Fruit fly (Drosophila melanogaster) whole organism: ENCODE results near the gene beta4GalNAcTB.

Source experiments
- CG8478 ChIP-seq: fragments of >200 bp; optimal IDR thresholded peaks from 2 replicates; lab custom pipeline; 2018; ENCODE audit warnings: inconsistent platforms
- Dll ChIP-seq: fragments of >200 bp; optimal IDR thresholded peaks from 2 replicates; lab custom pipeline; 2017
- EcR ChIP-seq, 2 experiments: fragments of >200 bp; optimal IDR thresholded peaks; 2 replicates each; lab custom pipeline; 2017; ENCODE audit warnings: missing biosample characterization in 2 of 2, missing genetic modification characterization in 2 of 2, missing genetic modification reagents in 2 of 2
- pan ChIP-seq: fragments of >200 bp; optimal IDR thresholded peaks from 2 replicates; lab custom pipeline; 2017
- psq ChIP-seq: fragments of >200 bp; optimal IDR thresholded peaks from 2 replicates; lab custom pipeline; 2017
- usp ChIP-seq: fragments of >200 bp; optimal IDR thresholded peaks from 2 replicates; lab custom pipeline; 2017; ENCODE audit warnings: missing biosample characterization, missing genetic modification characterization, mixed read lengths

Gene beta4GalNAcTB

DNA sequence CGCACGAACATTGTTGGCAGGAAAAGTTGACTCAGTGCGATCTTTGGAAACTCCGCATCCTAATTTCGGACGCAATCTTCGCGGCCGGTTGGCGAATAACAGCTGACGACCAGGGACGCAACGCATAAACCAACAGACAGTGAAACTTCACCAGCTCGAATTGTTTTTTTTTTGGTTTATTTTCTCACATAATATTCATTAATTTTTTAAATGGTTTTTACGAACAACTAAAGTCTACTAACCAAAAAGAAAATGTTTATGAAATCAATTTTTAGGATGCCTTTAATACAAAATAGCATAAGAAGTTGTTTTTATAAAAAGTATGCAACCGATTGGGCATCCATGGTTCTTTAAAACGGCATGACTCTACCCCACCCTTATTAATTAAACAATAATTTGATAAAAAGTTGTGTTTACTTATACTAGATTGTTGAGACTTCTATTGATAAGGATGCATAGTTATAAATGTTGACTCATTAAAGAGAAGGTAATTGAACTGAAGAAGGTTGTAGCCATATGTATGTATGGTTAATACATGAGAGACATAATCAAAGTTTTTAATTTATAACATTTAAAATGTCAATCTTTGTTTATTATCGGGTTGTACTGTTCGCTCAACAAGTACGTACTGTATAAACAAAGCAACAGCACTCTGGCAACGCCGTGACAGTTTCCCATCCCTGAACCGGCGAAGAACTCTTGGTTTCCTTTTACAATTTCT is at the start of gene beta4GalNAcTB, which contains the start of gene Cpsf100:
Gene beta4GalNAcTB (minus strand): TSS at position 100 of the 721 bp plus-strand sequence.
Gene Cpsf100 (plus strand): TSS at position 665 of the 721 bp plus-strand sequence.
- TF ChIP-seq Dll (lab: Kevin White, UChicago) (no peak), CG8478 (lab: Kevin White, UChicago) (no peak), pan (lab: Kevin White, UChicago) (no peak), psq (no peak), usp (GFP tag; lab: Kevin White, UChicago) (no peak), EcR (GFP tag; optimal IDR thresholded peaks at IDR 0.05; lab: Kevin White, UChicago) (no peak)

DNA sequence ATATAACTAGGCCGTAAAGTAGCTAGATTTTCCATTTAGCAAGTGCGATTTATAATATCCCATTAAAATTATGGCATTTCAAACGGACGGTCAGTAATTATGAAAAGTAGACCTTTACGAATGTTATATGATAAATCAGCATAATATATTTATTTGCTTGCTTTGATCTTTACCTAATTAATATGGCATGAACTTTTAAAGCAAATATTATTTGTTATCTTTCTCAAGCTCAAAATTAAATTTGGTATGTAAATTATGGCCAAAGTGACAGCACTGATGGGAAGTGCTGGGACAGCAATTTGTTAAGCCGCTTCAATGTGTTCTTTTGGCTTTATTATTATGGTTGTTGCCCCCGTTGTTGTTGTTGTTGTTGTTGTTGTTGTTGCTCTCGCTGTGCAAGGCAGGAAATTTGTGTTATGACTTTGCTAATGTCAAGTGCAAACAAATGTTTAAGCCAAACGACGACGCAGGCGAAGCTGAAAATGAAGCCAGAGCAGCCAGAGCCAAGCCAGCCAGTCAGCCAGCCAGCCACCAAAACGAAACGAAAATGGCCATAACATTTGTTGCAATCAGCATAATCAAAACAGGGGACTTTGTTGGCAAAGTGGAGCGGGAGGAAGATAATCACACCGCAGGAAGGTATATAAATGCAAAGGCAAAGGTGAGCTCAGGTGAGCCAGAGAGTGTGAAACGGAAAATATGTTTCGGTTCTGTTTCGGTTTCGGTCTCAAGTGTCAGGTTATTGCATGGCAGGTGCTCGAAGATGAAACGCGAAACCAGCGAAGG is 48.9 kb upstream of the beta4GalNAcTB start:
- no peak for TF ChIP-seq EcR (GFP tag; optimal IDR thresholded peaks at IDR 0.05; lab: Kevin White, UChicago)
- no peak for TF ChIP-seq psq

DNA sequence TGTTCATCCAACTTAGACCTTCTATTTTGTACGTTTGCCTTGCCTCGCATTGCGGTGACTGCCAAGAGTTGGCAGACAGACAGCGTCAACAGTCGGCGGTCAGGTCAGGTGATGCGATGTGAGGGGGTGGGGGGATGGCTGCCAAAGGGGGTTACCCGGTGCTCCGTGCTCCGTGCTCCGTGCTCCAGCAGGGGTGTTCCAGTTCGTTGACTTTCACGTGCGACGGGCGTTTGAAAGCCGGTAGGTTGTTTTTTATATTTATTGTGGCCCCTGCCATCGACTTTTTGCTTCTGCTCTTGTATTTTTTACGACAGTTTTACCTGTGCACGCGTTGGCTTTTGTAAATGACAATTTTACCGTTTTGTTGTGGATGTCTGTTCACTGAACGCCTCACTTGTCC is 48.2 kb upstream of the beta4GalNAcTB start:
- TF ChIP-seq EcR (GFP tag; optimal IDR thresholded peaks at IDR 0.05; lab: Kevin White, UChicago) (no peak), CG8478 (lab: Kevin White, UChicago) (no peak), pan (lab: Kevin White, UChicago) (no peak), Dll (lab: Kevin White, UChicago) (no peak), psq (no peak), usp (GFP tag; lab: Kevin White, UChicago) (no peak)

DNA sequence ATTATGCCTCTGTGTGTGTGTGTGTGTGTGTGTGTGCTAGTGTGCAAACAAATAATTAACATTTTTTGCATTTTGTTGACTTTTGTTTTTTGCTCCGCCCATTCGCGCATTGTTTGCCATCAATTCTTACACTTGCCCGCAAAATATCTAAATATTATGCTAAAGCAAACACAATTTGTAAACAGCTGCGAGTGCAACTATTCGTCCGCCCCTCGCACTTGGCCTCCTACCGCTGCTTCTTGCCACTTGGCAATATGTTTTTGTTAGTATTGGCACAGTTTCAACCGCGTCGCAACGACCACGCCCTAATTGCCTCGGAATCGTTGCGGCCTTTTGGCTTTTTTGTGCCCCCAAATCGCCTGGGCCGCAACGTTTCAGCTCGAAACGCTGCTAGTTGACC is 43.8 kb upstream of the beta4GalNAcTB start:
- TF ChIP-seq pan (lab: Kevin White, UChicago) (no peak), Dll (lab: Kevin White, UChicago) (no peak), psq (no peak), usp (GFP tag; lab: Kevin White, UChicago) (no peak), EcR (GFP tag; optimal IDR thresholded peaks at IDR 0.05; lab: Kevin White, UChicago) (no peak), CG8478 (lab: Kevin White, UChicago) (no peak)

DNA sequence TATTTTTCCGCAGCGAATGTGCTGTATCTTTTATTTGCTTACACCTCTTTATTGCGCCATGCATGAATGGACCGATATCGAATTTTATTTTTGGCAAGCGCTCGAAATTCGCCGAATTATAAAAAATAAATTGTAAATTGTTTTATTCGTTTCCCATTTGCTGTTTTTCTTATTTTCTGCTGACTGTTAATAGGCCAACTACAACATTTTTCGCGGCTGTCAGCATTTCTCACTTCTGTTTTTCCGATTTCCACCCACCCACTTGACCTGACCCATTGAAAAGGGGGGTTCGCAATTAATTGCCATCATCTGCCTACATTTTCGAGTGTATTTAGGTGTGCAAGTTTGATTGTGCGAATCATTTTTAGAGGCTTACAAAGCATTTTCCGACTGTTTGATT is 42.8 kb upstream of the beta4GalNAcTB start:
- TF ChIP-seq Dll (lab: Kevin White, UChicago) (no peak), EcR (GFP tag; optimal IDR thresholded peaks at IDR 0.05; lab: Kevin White, UChicago) (no peak), psq (no peak), CG8478 (lab: Kevin White, UChicago) (no peak), usp (GFP tag; lab: Kevin White, UChicago) (no peak), pan (lab: Kevin White, UChicago) (no peak)

DNA sequence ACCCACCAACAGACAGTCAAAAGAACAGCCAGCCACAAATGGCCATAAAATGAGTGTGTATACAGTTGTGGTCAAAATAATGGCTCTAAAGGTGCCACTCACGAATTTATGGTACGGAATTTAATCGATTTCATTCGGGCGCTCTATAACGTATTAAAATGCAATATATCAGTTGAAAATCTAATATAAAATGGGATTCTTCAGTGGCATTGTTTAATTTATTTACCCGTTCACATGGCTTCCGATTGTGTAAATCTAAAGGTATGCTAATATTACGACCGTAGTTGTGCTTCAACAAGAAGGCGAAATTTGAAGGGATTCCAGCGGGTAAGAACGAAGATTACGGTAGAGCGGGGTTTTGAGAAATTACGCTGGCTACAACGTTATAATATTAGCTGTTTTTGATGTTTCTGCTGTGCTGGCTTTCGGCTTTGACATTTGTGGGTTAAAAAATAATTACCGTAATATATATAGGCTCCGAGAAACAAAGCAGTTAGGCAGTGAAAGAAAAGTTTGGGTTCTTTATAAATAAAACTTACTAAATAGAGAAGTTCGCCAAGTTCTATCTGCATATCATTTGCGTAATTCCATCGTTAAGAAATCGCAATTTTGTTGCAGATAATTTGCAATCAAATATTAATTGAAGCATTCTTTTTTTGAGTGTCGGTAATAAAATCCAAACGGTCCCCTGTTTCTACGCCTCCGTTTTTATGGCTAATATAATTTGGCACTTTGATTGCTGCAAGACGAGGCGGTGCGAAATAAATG is 42.0 kb upstream of the beta4GalNAcTB start:
- no peak for TF ChIP-seq pan (lab: Kevin White, UChicago)
- no peak for TF ChIP-seq EcR (GFP tag; optimal IDR thresholded peaks at IDR 0.05; lab: Kevin White, UChicago)
- TF ChIP-seq CG8478 (lab: Kevin White, UChicago) = no peak
- no peak for TF ChIP-seq usp (GFP tag; lab: Kevin White, UChicago)
- no peak for TF ChIP-seq Dll (lab: Kevin White, UChicago)
- no peak for TF ChIP-seq psq

DNA sequence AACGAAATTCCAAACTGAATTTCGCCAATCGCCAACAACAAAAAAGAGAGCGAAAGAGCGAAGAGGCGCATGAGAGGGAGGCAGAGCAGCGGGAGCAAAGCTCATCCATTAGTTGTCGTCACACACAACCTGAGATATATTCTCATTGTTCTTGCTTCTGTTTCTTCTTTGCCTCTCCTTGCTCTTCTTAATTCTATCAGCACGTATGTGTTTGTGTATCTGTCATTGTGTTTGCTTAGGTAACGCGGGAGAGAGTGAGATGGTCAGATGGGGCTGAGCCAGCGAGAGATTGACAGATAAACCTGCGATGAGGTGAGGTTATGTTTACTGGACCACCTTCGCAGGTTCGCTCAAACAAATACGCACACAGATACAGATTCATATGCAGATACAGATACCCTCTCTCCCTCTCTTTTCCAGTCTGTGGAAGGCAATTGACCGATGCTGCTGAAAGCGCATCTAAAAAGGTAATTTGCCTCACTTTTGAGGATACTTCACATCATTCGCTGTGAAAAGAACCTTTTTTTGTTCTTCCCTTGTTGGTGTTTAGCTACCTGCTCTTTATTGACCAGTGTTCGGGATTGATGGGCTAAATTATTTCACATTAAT is 40.3 kb upstream of the beta4GalNAcTB start:
- TF ChIP-seq usp (GFP tag; lab: Kevin White, UChicago) = no peak
- TF ChIP-seq EcR (GFP tag; optimal IDR thresholded peaks at IDR 0.05; lab: Kevin White, UChicago) = peak in 1 of 2 experiments; percentile 0

DNA sequence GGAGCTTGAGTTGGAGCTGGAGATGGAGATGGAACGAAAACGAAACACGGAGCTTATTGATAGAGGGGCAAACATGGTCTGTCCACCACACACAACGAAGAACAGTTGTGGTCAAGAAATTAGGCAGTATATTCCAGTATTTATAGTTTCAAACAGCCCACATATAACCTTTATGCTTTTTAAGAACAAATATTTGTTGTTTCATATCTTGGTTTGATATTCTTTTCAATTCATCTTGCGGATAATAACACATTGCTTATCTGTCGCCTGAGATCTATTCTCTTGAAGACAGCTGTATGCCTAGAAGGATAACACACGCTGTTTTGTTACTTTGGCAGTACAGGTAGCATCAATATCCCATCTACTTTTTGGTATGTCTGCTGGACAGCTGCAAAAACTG is 39.0 kb upstream of the beta4GalNAcTB start:
- TF ChIP-seq psq (no peak), usp (GFP tag; lab: Kevin White, UChicago) (no peak), EcR (GFP tag; optimal IDR thresholded peaks at IDR 0.05; lab: Kevin White, UChicago) (no peak), pan (lab: Kevin White, UChicago) (no peak), CG8478 (lab: Kevin White, UChicago) (no peak), Dll (lab: Kevin White, UChicago) (no peak)

DNA sequence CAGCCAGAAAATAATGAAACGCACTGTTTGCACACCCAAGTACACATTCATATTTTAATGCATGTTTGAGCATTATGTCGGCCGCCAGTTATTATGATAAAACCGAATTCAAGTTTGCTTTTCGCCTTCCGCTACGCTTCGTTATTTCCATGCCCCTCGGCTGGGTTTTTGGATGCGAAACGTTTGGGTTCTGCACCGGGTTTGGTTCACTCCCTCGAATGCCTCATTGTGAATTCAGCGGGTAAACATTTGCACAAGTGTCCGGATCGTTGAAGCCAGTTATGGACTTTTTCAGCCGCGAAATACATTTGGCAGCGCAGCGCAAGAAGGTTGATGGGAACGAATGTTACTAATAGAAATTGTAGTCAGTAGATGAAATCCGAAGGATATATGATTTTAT is 37.3 kb upstream of the beta4GalNAcTB start:
- TF ChIP-seq Dll (lab: Kevin White, UChicago) = no peak
- TF ChIP-seq usp (GFP tag; lab: Kevin White, UChicago) = no peak
- no peak for TF ChIP-seq CG8478 (lab: Kevin White, UChicago)
- no peak for TF ChIP-seq EcR (GFP tag; optimal IDR thresholded peaks at IDR 0.05; lab: Kevin White, UChicago)
- no peak for TF ChIP-seq pan (lab: Kevin White, UChicago)
- TF ChIP-seq psq = no peak

DNA sequence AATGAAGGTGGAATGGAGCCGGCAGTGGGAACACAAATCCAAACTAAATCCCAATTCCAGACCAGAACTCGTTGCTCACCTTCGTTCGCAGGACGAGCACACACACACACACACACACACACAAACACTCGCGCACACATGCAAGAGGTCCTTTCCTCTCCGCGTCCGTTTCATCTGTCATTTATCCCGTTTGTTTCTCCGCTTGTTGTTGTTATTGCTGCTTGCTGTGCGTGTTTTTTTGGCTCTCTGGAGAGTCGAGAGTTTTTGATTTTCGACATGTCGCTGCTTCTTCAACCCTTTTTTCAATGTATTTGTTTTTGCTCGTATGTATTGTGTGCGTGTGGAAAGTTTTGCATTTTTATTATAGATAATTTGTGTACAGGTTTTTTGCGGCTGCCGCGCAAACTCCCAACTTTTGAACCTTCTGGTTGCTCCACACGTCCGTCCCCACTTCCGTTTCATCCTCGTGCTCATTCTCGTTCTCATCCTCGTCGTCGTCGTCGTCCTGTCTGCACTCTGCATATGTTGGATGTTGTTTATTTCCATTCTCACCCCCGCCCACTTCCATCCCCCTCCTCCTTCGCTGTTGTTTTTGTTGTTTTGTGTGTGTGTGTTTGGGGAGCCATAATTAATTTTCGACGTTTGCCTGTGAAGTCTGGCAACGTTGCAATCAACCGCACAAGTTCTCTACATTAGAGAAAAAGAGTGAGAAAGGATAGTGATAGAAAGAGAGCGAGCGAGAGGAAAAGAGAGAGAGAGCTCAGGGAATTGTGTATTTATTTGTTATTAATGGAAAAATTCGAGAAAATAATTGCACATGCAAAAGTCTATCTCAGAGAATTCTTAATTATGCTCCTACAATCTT is 35.6 kb upstream of the beta4GalNAcTB start:
- no peak for TF ChIP-seq psq
- TF ChIP-seq pan (lab: Kevin White, UChicago) = no peak
- no peak for TF ChIP-seq usp (GFP tag; lab: Kevin White, UChicago)
- no peak for TF ChIP-seq EcR (GFP tag; optimal IDR thresholded peaks at IDR 0.05; lab: Kevin White, UChicago)
- no peak for TF ChIP-seq CG8478 (lab: Kevin White, UChicago)
- TF ChIP-seq Dll (lab: Kevin White, UChicago) = no peak
